Worm (Caenorhabditis elegans) whole organism, L4 larva: ENCODE results near the gene daf-41.
A peak's percentile ranks its signal among the peaks of the same experiment; 100 is the strongest.

Source experiments
- ama-1 ChIP-seq: fragments of 150-350 bp; optimal IDR thresholded peaks from 2 replicates; lab custom pipeline; 2014; ENCODE audit warnings: inconsistent platforms, mixed read lengths
- ces-1 ChIP-seq: fragments of 150-350 bp; sonication (generic microtip); optimal IDR thresholded peaks from 4 replicates; lab custom pipeline; 2014; ENCODE audit warnings: missing biosample characterization, missing genetic modification reagents, missing genetic modification characterization
- fkh-10 ChIP-seq: fragments of 150-350 bp; optimal IDR thresholded peaks from 2 replicates; lab custom pipeline; 2014; ENCODE audit warnings: missing biosample characterization, missing genetic modification reagents, missing genetic modification characterization
- lir-3 ChIP-seq: sonication (generic microtip); optimal IDR thresholded peaks from 2 replicates; lab custom pipeline; 2016; ENCODE audit warnings: mild to moderate bottlenecking, missing genetic modification characterization, missing compliant biosample characterization
- pqm-1 ChIP-seq: sonication (generic microtip); optimal IDR thresholded peaks from 2 replicates; lab custom pipeline; 2017; ENCODE audit warnings: missing biosample characterization, missing genetic modification characterization
- ztf-11 ChIP-seq: fragments of 150-350 bp; optimal IDR thresholded peaks from 2 replicates; lab custom pipeline; 2014; ENCODE audit warnings: missing biosample characterization, missing genetic modification characterization

ce11 chrIII:5227831-5228467, 46.6 kb downstream of the daf-41 start, which contains the start of the genes C34E10.12, C34E10.10 and atp-2:
- peak; percentile 55 for TF ChIP-seq pqm-1 (tag; lab: Kevin White, UChicago)
- no peak for TF ChIP-seq ztf-11
- TF ChIP-seq fkh-10 (GFP tag; lab: Kevin White, UChicago), result peak; percentile 66
- peak; percentile 88 for TF ChIP-seq ama-1
- peak; percentile 23 for TF ChIP-seq ces-1 (GFP tag; lab: Kevin White, UChicago)
- TF ChIP-seq lir-3 (tag; lab: Kevin White, UChicago), result no peak
